Worm (Caenorhabditis elegans): Measurements from ENCODE around the gene irld-22.

ce11 chrV:3931326-3931725 lies 31.3 kb upstream of the irld-22 start, which contains the start of gene srx-63:
- TF ChIP-seq mep-1 (tag; optimal IDR thresholded peaks at IDR 0.05) = no peak
- TF ChIP-seq snpc-4 (tag; optimal IDR thresholded peaks at IDR 0.05) = no peak
- TF ChIP-seq egl-27 (tag; optimal IDR thresholded peaks at IDR 0.05) = no peak
- TF ChIP-seq ztf-11 (tag; optimal IDR thresholded peaks at IDR 0.05) = no peak
- TF ChIP-seq lin-13 (GFP tag; optimal IDR thresholded peaks at IDR 0.05) = no peak
- TF ChIP-seq unc-98 (GFP tag; IDR thresholded peaks at IDR 0.05) = no peak
- no peak for TF ChIP-seq lsy-2 (tag; optimal IDR thresholded peaks at IDR 0.05)
- TF ChIP-seq nhr-76 (tag; optimal IDR thresholded peaks at IDR 0.05) = no peak
- no peak for TF ChIP-seq lin-39 (tag; optimal IDR thresholded peaks at IDR 0.05)
